Fruit fly (Drosophila melanogaster) whole organism, embryonic: ENCODE measurements around the gene gukh.

Source experiments
- Atf-2 ChIP-seq: fragments of 200-800 bp; sonication (Bioruptor generic); optimal IDR thresholded peaks from 2 replicates; lab custom pipeline; 2016; ENCODE audit warnings: missing biosample characterization, missing genetic modification characterization
- B-H1 ChIP-seq: fragments of 200-800 bp; sonication (Bioruptor generic); IDR thresholded peaks from 3 replicates; pipeline ENCODE4 v1.3.6; 2022; ENCODE audit warnings: missing biosample characterization, missing genetic modification characterization
- Bteb2 ChIP-seq: fragments of 200-800 bp; sonication (Bioruptor generic); optimal IDR thresholded peaks from 2 replicates; lab custom pipeline; 2016; ENCODE audit warnings: missing biosample characterization, missing genetic modification characterization
- CG13123 ChIP-seq: fragments of 200-800 bp; sonication (Bioruptor generic); optimal IDR thresholded peaks from 2 replicates; lab custom pipeline; 2016; ENCODE audit warnings: missing biosample characterization, missing genetic modification characterization
- CG13894 ChIP-seq: fragments of 200-800 bp; sonication (Bioruptor generic); optimal IDR thresholded peaks from 3 replicates; lab custom pipeline; 2018; ENCODE audit warnings: missing biosample characterization, mild to moderate bottlenecking, missing genetic modification characterization, moderate library complexity
- CG14965 ChIP-seq: fragments of 200-800 bp; sonication (Bioruptor generic); optimal IDR thresholded peaks from 2 replicates; lab custom pipeline; 2016; ENCODE audit warnings: missing biosample characterization, missing genetic modification characterization, borderline replicate concordance
- CG15269 ChIP-seq: fragments of 200-800 bp; sonication (Bioruptor generic); optimal IDR thresholded peaks from 2 replicates; lab custom pipeline; 2018; ENCODE audit warnings: missing biosample characterization, mild to moderate bottlenecking, missing genetic modification characterization, moderate library complexity
- CG17328 ChIP-seq: fragments of 200-800 bp; sonication (Bioruptor generic); IDR thresholded peaks from 2 replicates; pipeline ENCODE4 v1.3.6; 2022; ENCODE audit warnings: missing biosample characterization, missing genetic modification characterization
- CG17359 ChIP-seq: fragments of 200-800 bp; sonication (Bioruptor generic); optimal IDR thresholded peaks from 3 replicates; lab custom pipeline; 2018; ENCODE audit warnings: missing biosample characterization, mild to moderate bottlenecking, missing genetic modification characterization, moderate library complexity
- CG17802 ChIP-seq: fragments of 200-800 bp; sonication (Bioruptor generic); optimal IDR thresholded peaks from 2 replicates; lab custom pipeline; 2018; ENCODE audit warnings: missing biosample characterization, mild to moderate bottlenecking, missing genetic modification characterization, moderate library complexity
- CG18262 ChIP-seq: fragments of 200-800 bp; optimal IDR thresholded peaks from 3 replicates; lab custom pipeline; 2019; ENCODE audit warnings: missing biosample characterization, mild to moderate bottlenecking, missing genetic modification characterization, moderate library complexity
- CG32767 ChIP-seq: fragments of 200-800 bp; sonication (Bioruptor generic); IDR thresholded peaks from 2 replicates; pipeline ENCODE4 v1.3.6; 2022; ENCODE audit warnings: missing biosample characterization, missing genetic modification characterization
- CG32772 ChIP-seq: fragments of 200-800 bp; sonication (Bioruptor generic); IDR thresholded peaks from 2 replicates; pipeline ENCODE4 v1.3.6; 2022; ENCODE audit warnings: missing biosample characterization, missing genetic modification characterization
- CG34422 ChIP-seq: fragments of 200-800 bp; sonication (Bioruptor generic); IDR thresholded peaks from 3 replicates; pipeline ENCODE4 v1.3.6; 2022; ENCODE audit warnings: missing biosample characterization, missing genetic modification characterization
- CG4730 ChIP-seq: fragments of 200-800 bp; sonication (Bioruptor generic); IDR thresholded peaks from 2 replicates; pipeline ENCODE4 v1.3.6; 2022; ENCODE audit warnings: missing biosample characterization, missing genetic modification characterization
- CG8290 ChIP-seq, 3 experiments: fragments of 200-800 bp; sonication (Bioruptor generic); optimal IDR thresholded peaks; 2 replicates each; lab custom pipeline; 2016 to 2019; ENCODE audit warnings: missing biosample characterization in 3 of 3, missing genetic modification characterization in 3 of 3, mild to moderate bottlenecking in 2 of 3, moderate library complexity in 1 of 3
- CG8944 ChIP-seq: fragments of 200-800 bp; sonication (Bioruptor generic); optimal IDR thresholded peaks from 3 replicates; lab custom pipeline; 2016; ENCODE audit warnings: missing biosample characterization, missing genetic modification characterization
- Camta ChIP-seq: fragments of 200-800 bp; sonication (Bioruptor generic); optimal IDR thresholded peaks from 2 replicates; lab custom pipeline; 2016; ENCODE audit warnings: missing biosample characterization, missing genetic modification characterization
- D19B ChIP-seq: fragments of 200-800 bp; sonication (Bioruptor generic); optimal IDR thresholded peaks from 2 replicates; lab custom pipeline; 2017; ENCODE audit warnings: missing biosample characterization, mild to moderate bottlenecking, missing genetic modification characterization
- H15 ChIP-seq: fragments of 200-800 bp; sonication (Bioruptor generic); IDR thresholded peaks from 3 replicates; pipeline ENCODE4 v1.3.6; 2022; ENCODE audit warnings: missing biosample characterization, missing genetic modification characterization
- Hr51 ChIP-seq, 2 experiments: fragments of 200-800 bp; sonication (Bioruptor generic); optimal IDR thresholded peaks; 2 replicates in 1 of 2; 3 replicates in 1 of 2; lab custom pipeline; 2016 to 2018; ENCODE audit warnings: missing biosample characterization in 2 of 2, missing genetic modification characterization in 2 of 2, mild to moderate bottlenecking in 1 of 2, moderate library complexity in 1 of 2
- Kr ChIP-seq: fragments of 200-800 bp; sonication (Bioruptor generic); optimal IDR thresholded peaks from 2 replicates; lab custom pipeline; 2017; ENCODE audit warnings: missing biosample characterization, mild to moderate bottlenecking, missing genetic modification characterization
- Pdp1 ChIP-seq, 2 experiments: fragments of 200-800 bp; sonication (Bioruptor generic); optimal IDR thresholded peaks; 3 replicates each; lab custom pipeline; 2016; ENCODE audit warnings: missing biosample characterization in 2 of 2, missing genetic modification characterization in 2 of 2, mild to moderate bottlenecking in 1 of 2, moderate library complexity in 1 of 2
- Ravus ChIP-seq: fragments of 200-800 bp; sonication (Bioruptor generic); IDR thresholded peaks from 2 replicates; pipeline ENCODE4 v1.3.6; 2022; ENCODE audit warnings: missing biosample characterization, missing genetic modification characterization
- Six4 ChIP-seq: fragments of 200-800 bp; sonication (Bioruptor generic); optimal IDR thresholded peaks from 2 replicates; lab custom pipeline; 2016; ENCODE audit warnings: missing biosample characterization, missing genetic modification characterization
- Sox102F ChIP-seq: fragments of 200-800 bp; sonication (Bioruptor generic); optimal IDR thresholded peaks from 2 replicates; lab custom pipeline; 2018; ENCODE audit warnings: missing biosample characterization, mild to moderate bottlenecking, missing genetic modification characterization, moderate library complexity
- Xbp1 ChIP-seq: fragments of 200-800 bp; sonication (Bioruptor generic); optimal IDR thresholded peaks from 3 replicates; lab custom pipeline; 2016; ENCODE audit warnings: missing biosample characterization, mild to moderate bottlenecking, missing genetic modification characterization
- az2 ChIP-seq: fragments of 200-800 bp; sonication (Bioruptor generic); optimal IDR thresholded peaks from 3 replicates; lab custom pipeline; 2016; ENCODE audit warnings: missing biosample characterization, missing genetic modification characterization
- bcd ChIP-seq: fragments of 200-800 bp; sonication (Bioruptor generic); optimal IDR thresholded peaks from 2 replicates; lab custom pipeline; 2017; ENCODE audit warnings: missing biosample characterization, mild to moderate bottlenecking, missing genetic modification characterization
- crp ChIP-seq, 2 experiments: fragments of 200-800 bp; sonication (Bioruptor generic); optimal IDR thresholded peaks; 2 replicates in 1 of 2; 3 replicates in 1 of 2; lab custom pipeline; 2017; ENCODE audit warnings: missing biosample characterization in 2 of 2, missing genetic modification characterization in 2 of 2, mild to moderate bottlenecking in 1 of 2, moderate library complexity in 1 of 2
- disco-r ChIP-seq: fragments of 200-800 bp; sonication (Bioruptor generic); optimal IDR thresholded peaks from 2 replicates; lab custom pipeline; 2016; ENCODE audit warnings: missing biosample characterization, missing genetic modification characterization
- dmrt11E ChIP-seq: fragments of 200-800 bp; sonication (Bioruptor generic); optimal IDR thresholded peaks from 3 replicates; lab custom pipeline; 2018; ENCODE audit warnings: missing biosample characterization, mild to moderate bottlenecking, missing genetic modification characterization, moderate library complexity
- fd96Cb ChIP-seq: fragments of 200-800 bp; sonication (Bioruptor generic); optimal IDR thresholded peaks from 2 replicates; lab custom pipeline; 2018; ENCODE audit warnings: missing biosample characterization, mild to moderate bottlenecking, missing genetic modification characterization, moderate library complexity
- gro ChIP-seq: fragments of 200-800 bp; sonication (Bioruptor generic); optimal IDR thresholded peaks from 2 replicates; lab custom pipeline; 2016; ENCODE audit warnings: missing biosample characterization, missing genetic modification characterization
- gsb-n ChIP-seq: fragments of 200-800 bp; sonication (Bioruptor generic); optimal IDR thresholded peaks from 3 replicates; lab custom pipeline; 2018; ENCODE audit warnings: missing biosample characterization, mild to moderate bottlenecking, missing genetic modification characterization
- hb ChIP-seq: fragments of 200-800 bp; sonication (Bioruptor generic); IDR thresholded peaks from 3 replicates; pipeline ENCODE4 v1.3.6; 2022; ENCODE audit warnings: missing biosample characterization, missing genetic modification characterization; ENCODE audit not compliant: partially characterized antibody
- kah ChIP-seq: fragments of 200-800 bp; sonication (Bioruptor generic); optimal IDR thresholded peaks from 2 replicates; lab custom pipeline; 2018; ENCODE audit warnings: missing biosample characterization, mild to moderate bottlenecking, missing genetic modification characterization
- lilli ChIP-seq: fragments of 200-800 bp; sonication (Bioruptor generic); optimal IDR thresholded peaks from 3 replicates; lab custom pipeline; 2016; ENCODE audit warnings: missing biosample characterization, missing genetic modification characterization
- peb ChIP-seq: fragments of 200-800 bp; sonication (Bioruptor generic); IDR thresholded peaks from 2 replicates; pipeline ENCODE4 v1.3.6; 2022; ENCODE audit warnings: missing biosample characterization, missing genetic modification characterization
- pfk ChIP-seq: fragments of 200-800 bp; sonication (Bioruptor generic); optimal IDR thresholded peaks from 2 replicates; lab custom pipeline; 2018; ENCODE audit warnings: missing biosample characterization, mild to moderate bottlenecking, missing genetic modification characterization, moderate library complexity
- pita ChIP-seq: fragments of 200-800 bp; sonication (Bioruptor generic); optimal IDR thresholded peaks from 2 replicates; lab custom pipeline; 2017; ENCODE audit warnings: missing biosample characterization, mild to moderate bottlenecking, missing genetic modification characterization
- sc ChIP-seq, 3 experiments: fragments of >200 bp in 2 of 3; fragments of 200-800 bp in 1 of 3; sonication (Bioruptor generic) in 1 of 3; optimal IDR thresholded peaks; 2 replicates in 2 of 3; 3 replicates in 1 of 3; lab custom pipeline; 2017; ENCODE audit warnings: mild to moderate bottlenecking in 1 of 3, missing biosample characterization in 1 of 3, missing genetic modification characterization in 1 of 3, missing genetic modification reagents in 1 of 3
- schlank ChIP-seq: fragments of 200-800 bp; sonication (Bioruptor generic); optimal IDR thresholded peaks from 2 replicates; lab custom pipeline; 2018; ENCODE audit warnings: missing biosample characterization, mild to moderate bottlenecking, missing genetic modification characterization
- sens ChIP-seq: fragments of 200-800 bp; sonication (Bioruptor generic); peaks from one replicate; lab custom pipeline; 2016; ENCODE audit warnings: missing biosample characterization, missing genetic modification characterization
- tin ChIP-seq: fragments of 200-800 bp; sonication (Bioruptor generic); optimal IDR thresholded peaks from 3 replicates; lab custom pipeline; 2016; ENCODE audit warnings: missing biosample characterization, missing genetic modification characterization
- unpg ChIP-seq: fragments of 200-800 bp; sonication (Bioruptor generic); optimal IDR thresholded peaks from 3 replicates; lab custom pipeline; 2018; ENCODE audit warnings: missing biosample characterization, mild to moderate bottlenecking, missing genetic modification characterization, moderate library complexity
- wdn ChIP-seq: fragments of 200-800 bp; sonication (Bioruptor generic); IDR thresholded peaks from 2 replicates; pipeline ENCODE4 v1.3.6; 2022; ENCODE audit warnings: missing biosample characterization, missing genetic modification characterization
- zfh1 ChIP-seq: fragments of 200-800 bp; sonication (Bioruptor generic); IDR thresholded peaks from 3 replicates; pipeline ENCODE4 v1.3.6; 2022; ENCODE audit warnings: missing biosample characterization, missing genetic modification characterization

The gukh gene

DNA sequence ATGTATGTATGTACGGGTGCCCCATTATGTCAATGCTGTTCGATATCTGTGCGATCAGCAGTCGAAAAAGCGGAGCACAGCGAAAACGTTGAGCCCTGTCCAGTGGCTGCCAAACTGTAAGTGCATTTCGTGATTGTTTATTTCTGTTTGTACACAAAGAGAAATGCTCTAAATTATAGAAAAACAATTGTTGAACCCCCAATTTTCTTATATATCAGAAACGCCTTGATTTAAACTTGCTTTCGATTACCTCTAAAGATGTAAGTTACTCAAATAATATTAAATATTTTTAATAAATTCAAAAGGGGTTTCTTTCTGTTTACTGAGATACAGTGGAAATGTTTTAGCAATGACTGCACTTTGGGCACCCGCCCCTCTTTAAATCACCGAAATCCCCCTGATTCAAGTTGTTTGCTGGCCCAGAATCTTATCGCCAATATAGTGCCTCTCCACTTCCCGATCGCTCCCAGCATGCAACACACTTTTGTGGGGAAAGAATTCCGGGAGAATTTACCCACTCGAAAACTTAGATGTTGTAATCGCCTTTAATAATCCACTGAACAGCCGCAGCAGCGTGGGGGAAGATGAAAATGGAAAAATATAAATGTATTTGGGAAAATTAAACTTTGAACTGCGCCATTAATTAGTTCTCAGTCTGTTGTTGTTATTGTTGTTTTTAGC lies 31.1 kb downstream of the gukh start:
- TF ChIP-seq CG4730 (GFP tag; lab: Robert Waterston, UW) (0 out of 2 replicates have a peak, but pooled peaks have one; percentile 29), dmrt11E (tag; lab: Kevin White, UChicago) (peak; percentile 46), B-H1 (GFP tag; lab: Robert Waterston, UW) (0 out of 3 replicates have a peak, but pooled peaks have one; percentile 26), peb (GFP tag; lab: Robert Waterston, UW) (peak; percentile 34; the same call in 1 of the 2 replicates), kah (no peak), tin (GFP tag; lab: Kevin White, UChicago) (peak; percentile 23), gro (GFP tag; lab: Kevin White, UChicago) (no peak), CG32767 (GFP tag; lab: Robert Waterston, UW) (peak; percentile 48; the same call in 1 of the 2 replicates), fd96Cb (peak; percentile 48), H15 (GFP tag; lab: Robert Waterston, UW) (peak; percentile 62; the same call in 2 of the 3 replicates), D19B (GFP tag; lab: Kevin White, UChicago) (no peak), CG15269 (peak; percentile 22), Hr51 (GFP tag; optimal IDR thresholded peaks at IDR 0.05; lab: Kevin White, UChicago) (peak in 1 of 2 experiments; percentile 31), gsb-n (tag; lab: Kevin White, UChicago) (peak; percentile 55), CG17802 (tag; lab: Kevin White, UChicago) (no peak), lilli (GFP tag; lab: Kevin White, UChicago) (no peak), Sox102F (GFP tag; lab: Kevin White, UChicago) (peak; percentile 78), hb (GFP tag; lab: Robert Waterston, UW) (no peak), Kr (GFP tag; lab: Kevin White, UChicago) (no peak), CG17328 (GFP tag; lab: Robert Waterston, UW) (peak; percentile 41; the same call in 1 of the 2 replicates), bcd (no peak), wdn (GFP tag; lab: Robert Waterston, UW) (no peak), CG13123 (GFP tag; lab: Kevin White, UChicago) (no peak), Atf-2 (GFP tag; lab: Kevin White, UChicago) (no peak), pfk (GFP tag; lab: Kevin White, UChicago) (no peak), CG17359 (tag; lab: Kevin White, UChicago) (peak; percentile 71), CG13894 (tag; lab: Kevin White, UChicago) (no peak), pita (GFP tag; lab: Kevin White, UChicago) (no peak), sens (GFP tag; lab: Kevin White, UChicago) (peak; percentile 78), CG8290 (GFP tag; optimal IDR thresholded peaks at IDR 0.05; lab: Kevin White, UChicago) (no peak), CG8290 (tag; optimal IDR thresholded peaks at IDR 0.05; lab: Kevin White, UChicago) (no peak), az2 (peak; percentile 45), Bteb2 (GFP tag; lab: Kevin White, UChicago) (no peak), CG18262 (peak; percentile 72), Pdp1 (GFP tag; optimal IDR thresholded peaks at IDR 0.05; lab: Kevin White, UChicago) (peak in 1 of 2 experiments; percentile 24), crp (GFP tag; optimal IDR thresholded peaks at IDR 0.05; lab: Kevin White, UChicago) (no peak), Ravus (GFP tag; lab: Robert Waterston, UW) (no peak), CG14965 (GFP tag; lab: Kevin White, UChicago) (no peak), CG34422 (0 out of 3 replicates have a peak, but pooled peaks have one; percentile 11), Xbp1 (peak; percentile 45), CG8944 (no peak), Camta (no peak), zfh1 (GFP tag; lab: Robert Waterston, UW) (peak; percentile 70), schlank (tag; lab: Kevin White, UChicago) (no peak), disco-r (GFP tag; lab: Kevin White, UChicago) (no peak), unpg (GFP tag; lab: Kevin White, UChicago) (peak; percentile 63), sc (optimal IDR thresholded peaks at IDR 0.05; lab: Kevin White, UChicago) (no peak), sc (GFP tag; optimal IDR thresholded peaks at IDR 0.05; lab: Kevin White, UChicago) (peak; percentile 43), CG32772 (GFP tag; lab: Robert Waterston, UW) (peak; percentile 67; the same call in 1 of the 2 replicates), Six4 (peak; percentile 44)
